Fruit fly (Drosophila melanogaster) whole organism, embryonic: ENCODE data around the gene CG17349.

ENCODE experiments used
- Blimp-1 ChIP-seq: fragments of 200-800 bp; sonication (Bioruptor generic); optimal IDR thresholded peaks from 3 replicates; lab custom pipeline; 2018; ENCODE audit warnings: missing biosample characterization, missing genetic modification characterization, mild to moderate bottlenecking, moderate library complexity, missing genetic modification reagents
- CG10274 ChIP-seq: fragments of 200-800 bp; sonication (Bioruptor generic); optimal IDR thresholded peaks from 3 replicates; lab custom pipeline; 2017; ENCODE audit warnings: missing biosample characterization, mild to moderate bottlenecking, missing genetic modification characterization
- CG10321 ChIP-seq: fragments of 200-800 bp; sonication (Bioruptor generic); IDR thresholded peaks from 2 replicates; pipeline ENCODE4 v1.3.6; 2022; ENCODE audit warnings: missing biosample characterization, missing genetic modification characterization
- CG10366 ChIP-seq: fragments of 200-800 bp; sonication (Bioruptor generic); IDR thresholded peaks from 2 replicates; pipeline ENCODE4 v1.3.6; 2022; ENCODE audit warnings: missing biosample characterization, missing genetic modification characterization
- CG11247 ChIP-seq: fragments of 200-800 bp; sonication (Bioruptor generic); IDR thresholded peaks from 2 replicates; pipeline ENCODE4 v1.3.6; 2022; ENCODE audit warnings: missing biosample characterization, missing genetic modification characterization
- CG11560 ChIP-seq: fragments of 200-800 bp; sonication (Bioruptor generic); IDR thresholded peaks from 3 replicates; pipeline ENCODE4 v1.3.6; 2022; ENCODE audit warnings: missing biosample characterization, missing genetic modification characterization
- CG12659 ChIP-seq: fragments of 200-800 bp; sonication (Bioruptor generic); optimal IDR thresholded peaks from 3 replicates; lab custom pipeline; 2017; ENCODE audit warnings: mild to moderate bottlenecking, missing biosample characterization, missing genetic modification reagents, missing genetic modification characterization
- CG12942 ChIP-seq: fragments of 200-800 bp; sonication (Bioruptor generic); optimal IDR thresholded peaks from 3 replicates; lab custom pipeline; 2016; ENCODE audit warnings: missing biosample characterization, missing genetic modification characterization
- CG13287 ChIP-seq: fragments of 200-800 bp; sonication (Bioruptor generic); IDR thresholded peaks from 2 replicates; pipeline ENCODE4 v1.3.6; 2022; ENCODE audit warnings: missing biosample characterization, missing genetic modification characterization; ENCODE audit not compliant: partially characterized antibody
- CG14050 ChIP-seq: fragments of 200-800 bp; sonication (Bioruptor generic); IDR thresholded peaks from 3 replicates; pipeline ENCODE4 v1.3.6; 2022; ENCODE audit warnings: missing biosample characterization, missing genetic modification characterization
- CG15073 ChIP-seq: fragments of 200-800 bp; sonication (Bioruptor generic); optimal IDR thresholded peaks from 2 replicates; lab custom pipeline; 2016; ENCODE audit warnings: missing biosample characterization, missing genetic modification characterization
- CG1529 ChIP-seq: fragments of 200-800 bp; sonication (Bioruptor generic); optimal IDR thresholded peaks from 3 replicates; lab custom pipeline; 2018; ENCODE audit warnings: missing biosample characterization, missing genetic modification characterization
- CG15601 ChIP-seq: fragments of 200-800 bp; sonication (Bioruptor generic); optimal IDR thresholded peaks from 3 replicates; lab custom pipeline; 2019; ENCODE audit warnings: missing biosample characterization, mild to moderate bottlenecking, missing genetic modification characterization, moderate library complexity
- CG2712 ChIP-seq: fragments of 200-800 bp; optimal IDR thresholded peaks from 3 replicates; lab custom pipeline; 2019; ENCODE audit warnings: missing biosample characterization, mild to moderate bottlenecking, missing genetic modification characterization, moderate library complexity
- CG2889 ChIP-seq: fragments of 200-800 bp; sonication (Bioruptor generic); IDR thresholded peaks from 3 replicates; pipeline ENCODE4 v1.3.6; 2022; ENCODE audit warnings: missing biosample characterization, missing genetic modification characterization
- CG32772 ChIP-seq: fragments of 200-800 bp; sonication (Bioruptor generic); IDR thresholded peaks from 2 replicates; pipeline ENCODE4 v1.3.6; 2022; ENCODE audit warnings: missing biosample characterization, missing genetic modification characterization
- CG34376 ChIP-seq: fragments of 200-800 bp; sonication (Bioruptor generic); optimal IDR thresholded peaks from 2 replicates; lab custom pipeline; 2018; ENCODE audit warnings: missing biosample characterization, mild to moderate bottlenecking, missing genetic modification characterization
- CG43689 ChIP-seq: fragments of 200-800 bp; sonication (Bioruptor generic); IDR thresholded peaks from 2 replicates; pipeline ENCODE4 v1.3.6; 2022; ENCODE audit warnings: missing biosample characterization, missing genetic modification characterization
- CG6683 ChIP-seq: fragments of 200-800 bp; sonication (Bioruptor generic); optimal IDR thresholded peaks from 2 replicates; lab custom pipeline; 2017; ENCODE audit warnings: missing biosample characterization, mild to moderate bottlenecking, missing genetic modification characterization, missing genetic modification reagents
- CG7357 ChIP-seq: fragments of 200-800 bp; sonication (Bioruptor generic); IDR thresholded peaks from 3 replicates; pipeline ENCODE4 v1.3.6; 2022; ENCODE audit warnings: missing biosample characterization, missing genetic modification characterization
- CG7372 ChIP-seq: fragments of 200-800 bp; sonication (Bioruptor generic); IDR thresholded peaks from 2 replicates; pipeline ENCODE4 v1.3.6; 2022; ENCODE audit warnings: missing biosample characterization, missing genetic modification characterization
- CG7556 ChIP-seq: fragments of 200-800 bp; sonication (Bioruptor generic); optimal IDR thresholded peaks from 2 replicates; lab custom pipeline; 2017; ENCODE audit warnings: missing biosample characterization, mild to moderate bottlenecking, missing genetic modification characterization
- CG8089 ChIP-seq: fragments of 200-800 bp; sonication (Bioruptor generic); optimal IDR thresholded peaks from 3 replicates; lab custom pipeline; 2016; ENCODE audit warnings: missing biosample characterization, missing genetic modification characterization
- CG9215 ChIP-seq: fragments of 200-800 bp; sonication (Bioruptor generic); IDR thresholded peaks from 2 replicates; pipeline ENCODE4 v1.3.6; 2022; ENCODE audit warnings: missing biosample characterization, missing genetic modification characterization
- CG9727 ChIP-seq: fragments of 200-800 bp; sonication (Bioruptor generic); optimal IDR thresholded peaks from 3 replicates; lab custom pipeline; 2017; ENCODE audit warnings: missing biosample characterization, mild to moderate bottlenecking, missing genetic modification characterization
- CTCF ChIP-seq: fragments of 200-800 bp; sonication (Bioruptor generic); optimal IDR thresholded peaks from 2 replicates; lab custom pipeline; 2017; ENCODE audit warnings: missing biosample characterization, mild to moderate bottlenecking, missing genetic modification characterization, moderate library complexity
- D19B ChIP-seq: fragments of 200-800 bp; sonication (Bioruptor generic); optimal IDR thresholded peaks from 2 replicates; lab custom pipeline; 2017; ENCODE audit warnings: missing biosample characterization, mild to moderate bottlenecking, missing genetic modification characterization
- Dad ChIP-seq: fragments of 200-800 bp; sonication (Bioruptor generic); optimal IDR thresholded peaks from 3 replicates; lab custom pipeline; 2016; ENCODE audit warnings: missing biosample characterization, missing genetic modification characterization
- Ets65A ChIP-seq: fragments of 200-800 bp; sonication (Bioruptor generic); peaks from one replicate; lab custom pipeline; 2016; ENCODE audit warnings: missing biosample characterization, missing genetic modification characterization
- Fer1 ChIP-seq: fragments of 200-800 bp; sonication (Bioruptor generic); optimal IDR thresholded peaks from 2 replicates; lab custom pipeline; 2017; ENCODE audit warnings: missing biosample characterization, mild to moderate bottlenecking, missing genetic modification characterization
- H2.0 ChIP-seq: fragments of 200-800 bp; sonication (Bioruptor generic); IDR thresholded peaks from 2 replicates; pipeline ENCODE4 v1.3.6; 2022; ENCODE audit warnings: missing biosample characterization, missing genetic modification characterization
- MTF-1 ChIP-seq: fragments of 200-800 bp; sonication (Bioruptor generic); optimal IDR thresholded peaks from 2 replicates; lab custom pipeline; 2018; ENCODE audit warnings: missing biosample characterization, mild to moderate bottlenecking, missing genetic modification characterization, borderline replicate concordance
- Med ChIP-seq: fragments of 200-800 bp; sonication (Bioruptor generic); peaks from one replicate; lab custom pipeline; 2016; ENCODE audit warnings: missing biosample characterization, missing genetic modification characterization, mild to moderate bottlenecking, inconsistent platforms, moderate library complexity
- Myb ChIP-seq: fragments of 200-800 bp; sonication (Bioruptor generic); optimal IDR thresholded peaks from 2 replicates; lab custom pipeline; 2016; ENCODE audit warnings: missing biosample characterization, missing genetic modification characterization
- Oli ChIP-seq: fragments of 200-800 bp; sonication (Bioruptor generic); optimal IDR thresholded peaks from 2 replicates; lab custom pipeline; 2018; ENCODE audit warnings: missing biosample characterization, mild to moderate bottlenecking, missing genetic modification characterization, moderate library complexity
- Optix ChIP-seq: fragments of 200-800 bp; sonication (Bioruptor generic); IDR thresholded peaks from 3 replicates; pipeline ENCODE4 v1.3.6; 2022; ENCODE audit warnings: missing biosample characterization, missing genetic modification characterization
- Sry-β ChIP-seq: fragments of 200-800 bp; sonication (Bioruptor generic); optimal IDR thresholded peaks from 2 replicates; lab custom pipeline; 2018; ENCODE audit warnings: missing biosample characterization, mild to moderate bottlenecking, missing genetic modification characterization, moderate library complexity
- Xbp1 ChIP-seq: fragments of 200-800 bp; sonication (Bioruptor generic); optimal IDR thresholded peaks from 3 replicates; lab custom pipeline; 2016; ENCODE audit warnings: missing biosample characterization, mild to moderate bottlenecking, missing genetic modification characterization
- bsh ChIP-seq, 2 experiments: fragments of 200-800 bp; sonication (Bioruptor generic); optimal IDR thresholded peaks; 2 replicates each; lab custom pipeline; 2017 to 2018; ENCODE audit warnings: mild to moderate bottlenecking in 2 of 2, missing biosample characterization in 2 of 2, missing genetic modification characterization in 2 of 2, moderate library complexity in 1 of 2
- gem ChIP-seq: fragments of 200-800 bp; sonication (Bioruptor generic); optimal IDR thresholded peaks from 2 replicates; lab custom pipeline; 2019; ENCODE audit warnings: missing biosample characterization, mild to moderate bottlenecking, missing genetic modification characterization, moderate library complexity
- gsb-n ChIP-seq: fragments of 200-800 bp; sonication (Bioruptor generic); optimal IDR thresholded peaks from 3 replicates; lab custom pipeline; 2018; ENCODE audit warnings: missing biosample characterization, mild to moderate bottlenecking, missing genetic modification characterization
- ind ChIP-seq: fragments of 200-800 bp; sonication (Bioruptor generic); optimal IDR thresholded peaks from 3 replicates; lab custom pipeline; 2016; ENCODE audit warnings: missing biosample characterization, missing genetic modification characterization
- klu ChIP-seq: fragments of 200-800 bp; sonication (Bioruptor generic); IDR thresholded peaks from 2 replicates; pipeline ENCODE4 v1.3.6; 2022; ENCODE audit warnings: missing biosample characterization, missing genetic modification characterization
- lab ChIP-seq: fragments of 200-800 bp; sonication (Bioruptor generic); optimal IDR thresholded peaks from 3 replicates; lab custom pipeline; 2017; ENCODE audit warnings: missing biosample characterization, missing genetic modification characterization, mild to moderate bottlenecking, moderate library complexity, missing genetic modification reagents
- luna ChIP-seq: fragments of 200-800 bp; sonication (Bioruptor generic); optimal IDR thresholded peaks from 2 replicates; lab custom pipeline; 2016; ENCODE audit warnings: missing biosample characterization, missing genetic modification characterization
- psq ChIP-seq: fragments of 200-800 bp; sonication (Bioruptor generic); optimal IDR thresholded peaks from 2 replicates; lab custom pipeline; 2017; ENCODE audit warnings: missing biosample characterization, missing genetic modification characterization
- row ChIP-seq: fragments of 200-800 bp; sonication (Bioruptor generic); IDR thresholded peaks from 3 replicates; pipeline ENCODE4 v1.3.6; 2022; ENCODE audit warnings: missing biosample characterization, missing genetic modification characterization
- run ChIP-seq: fragments of 200-800 bp; sonication (Bioruptor generic); optimal IDR thresholded peaks from 3 replicates; lab custom pipeline; 2018; ENCODE audit warnings: missing biosample characterization, mild to moderate bottlenecking, missing genetic modification characterization
- slbo ChIP-seq: fragments of 200-800 bp; sonication (Bioruptor generic); IDR thresholded peaks from 2 replicates; pipeline ENCODE4 v1.3.6; 2022; ENCODE audit warnings: missing biosample characterization, missing genetic modification characterization
- stc ChIP-seq: fragments of 200-800 bp; sonication (Bioruptor generic); IDR thresholded peaks from 2 replicates; pipeline ENCODE4 v1.3.6; 2022; ENCODE audit warnings: missing biosample characterization, missing genetic modification characterization
- unpg ChIP-seq: fragments of 200-800 bp; sonication (Bioruptor generic); optimal IDR thresholded peaks from 3 replicates; lab custom pipeline; 2018; ENCODE audit warnings: missing biosample characterization, mild to moderate bottlenecking, missing genetic modification characterization, moderate library complexity

CG17349 gene

DNA sequence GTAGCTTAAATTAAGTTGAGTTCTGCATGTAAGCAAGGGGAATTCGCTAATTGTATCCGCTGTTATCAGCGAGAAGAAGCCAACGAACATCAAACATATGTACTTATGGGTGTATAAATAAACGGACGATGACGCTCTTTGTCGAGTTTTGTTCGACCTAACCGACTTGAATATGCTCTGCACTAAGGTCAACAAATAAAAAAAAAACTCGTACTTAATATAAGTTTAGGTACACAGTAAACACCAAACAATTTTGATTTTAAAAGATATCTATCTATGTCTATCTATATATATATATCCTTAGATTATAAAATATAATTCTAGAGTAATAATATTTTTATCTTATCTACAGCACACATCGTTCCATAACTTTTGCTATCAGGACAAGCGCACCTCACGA, 5.6 kb upstream of the CG17349 start (continued):
- TF ChIP-seq CG14050 (GFP tag; lab: Robert Waterston, UW) (no peak), CTCF (GFP tag; lab: Kevin White, UChicago) (no peak), slbo (GFP tag; lab: Robert Waterston, UW) (peak; percentile 51), CG9727 (GFP tag; lab: Kevin White, UChicago) (peak; percentile 42), ind (GFP tag; lab: Kevin White, UChicago) (peak; percentile 19), luna (GFP tag; lab: Kevin White, UChicago) (no peak), stc (GFP tag; lab: Robert Waterston, UW) (no peak), CG1529 (GFP tag; lab: Kevin White, UChicago) (no peak), CG10274 (GFP tag; lab: Kevin White, UChicago) (peak; percentile 86), CG11247 (GFP tag; lab: Robert Waterston, UW) (no peak), D19B (GFP tag; lab: Kevin White, UChicago) (no peak), CG34376 (GFP tag; lab: Kevin White, UChicago) (no peak), Oli (tag; lab: Kevin White, UChicago) (peak; percentile 29), CG12942 (GFP tag; lab: Kevin White, UChicago) (no peak), CG2712 (tag; lab: Kevin White, UChicago) (peak; percentile 50), CG7556 (GFP tag; lab: Kevin White, UChicago) (peak; percentile 14), lab (GFP tag; lab: Kevin White, UChicago) (peak; percentile 39), CG6683 (GFP tag; lab: Kevin White, UChicago) (no peak), CG15073 (no peak), klu (GFP tag; lab: Robert Waterston, UW) (no peak), CG7357 (GFP tag; lab: Robert Waterston, UW) (0 out of 3 replicates have a peak, but pooled peaks have one; percentile 27), MTF-1 (GFP tag; lab: Kevin White, UChicago) (no peak), gem (tag; lab: Kevin White, UChicago) (peak; percentile 64), CG15601 (peak; percentile 15), Dad (GFP tag; lab: Kevin White, UChicago) (no peak), CG2889 (GFP tag; lab: Robert Waterston, UW) (no peak), psq (GFP tag; lab: Kevin White, UChicago) (no peak), Fer1 (GFP tag; lab: Kevin White, UChicago) (peak; percentile 5), CG43689 (GFP tag; lab: Robert Waterston, UW) (no peak), unpg (GFP tag; lab: Kevin White, UChicago) (peak; percentile 44), Sry-β (GFP tag; lab: Kevin White, UChicago) (no peak)

DNA sequence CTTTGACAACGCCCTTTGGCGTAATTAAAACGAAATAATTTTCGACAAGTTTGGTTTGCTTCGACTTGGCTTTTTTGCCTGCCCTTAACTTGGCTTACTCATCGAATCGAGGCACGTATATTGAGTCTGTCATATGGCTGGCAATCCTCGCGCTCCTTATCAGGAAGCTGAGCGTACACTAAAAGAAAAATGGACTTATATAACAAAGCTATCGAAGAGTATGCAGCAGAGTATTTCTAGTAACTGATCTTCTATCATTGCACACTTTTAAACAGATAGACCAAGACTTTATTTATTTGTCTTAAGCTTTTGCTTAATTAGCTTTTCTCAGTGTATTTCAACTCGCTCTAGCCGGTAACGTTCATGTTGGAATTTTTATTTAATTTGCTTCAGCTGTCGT, 3.9 kb upstream of the CG17349 start:
- TF ChIP-seq CG8089 (GFP tag; lab: Kevin White, UChicago) (no peak), CG10321 (GFP tag; lab: Robert Waterston, UW) (no peak), CG7372 (GFP tag; lab: Robert Waterston, UW) (no peak), Optix (GFP tag; lab: Robert Waterston, UW) (no peak), CG11560 (tag; lab: Robert Waterston, UW) (no peak), CG12659 (GFP tag; lab: Kevin White, UChicago) (no peak), Ets65A (GFP tag; lab: Kevin White, UChicago) (peak; percentile 41), CG13287 (GFP tag; lab: Robert Waterston, UW) (no peak), run (tag; lab: Kevin White, UChicago) (no peak), Med (GFP tag; lab: Kevin White, UChicago) (peak; percentile 57), row (0 out of 3 replicates have a peak, but pooled peaks have one; percentile 16), H2.0 (GFP tag; lab: Robert Waterston, UW) (0 out of 2 replicates have a peak, but pooled peaks have one; percentile 15), gsb-n (no peak), CG10366 (GFP tag; lab: Robert Waterston, UW) (no peak), lab (GFP tag; lab: Kevin White, UChicago) (no peak), gem (tag; lab: Kevin White, UChicago) (peak; percentile 21), bsh (GFP tag; optimal IDR thresholded peaks at IDR 0.05; lab: Kevin White, UChicago) (peak in 1 of 2 experiments; percentile 0), CG9215 (GFP tag; lab: Robert Waterston, UW) (no peak), Xbp1 (GFP tag; lab: Kevin White, UChicago) (no peak), CG32772 (GFP tag; lab: Robert Waterston, UW) (no peak), Myb (GFP tag; lab: Kevin White, UChicago) (no peak), CG9727 (GFP tag; lab: Kevin White, UChicago) (no peak), Blimp-1 (GFP tag; lab: Kevin White, UChicago) (no peak)
